Fruit fly (Drosophila melanogaster) whole organism, adult: ENCODE results near the gene CG2794.
A peak's percentile ranks its signal among the peaks of the same experiment; 100 is the strongest.

Experiments
- CG11617 ChIP-seq: fragments of 200-800 bp; sonication (Bioruptor generic); optimal IDR thresholded peaks from 2 replicates; lab custom pipeline; 2017; ENCODE audit warnings: mild to moderate bottlenecking, missing biosample characterization, missing genetic modification reagents, missing genetic modification characterization
- CG12768 ChIP-seq: fragments of 200-800 bp; sonication (Bioruptor generic); optimal IDR thresholded peaks from 2 replicates; lab custom pipeline; 2017; ENCODE audit warnings: missing biosample characterization, missing genetic modification characterization, mild to moderate bottlenecking, moderate library complexity, missing genetic modification reagents
- CG14711 ChIP-seq: fragments of 200-800 bp; sonication (Bioruptor generic); optimal IDR thresholded peaks from 2 replicates; lab custom pipeline; 2018; ENCODE audit warnings: missing biosample characterization, mild to moderate bottlenecking, missing genetic modification characterization, moderate library complexity
- CG1620 ChIP-seq: fragments of 200-800 bp; sonication (Bioruptor generic); optimal IDR thresholded peaks from 2 replicates; lab custom pipeline; 2016; ENCODE audit warnings: missing biosample characterization, missing genetic modification characterization
- CG33017 ChIP-seq: fragments of 200-800 bp; sonication (Bioruptor generic); optimal IDR thresholded peaks from 2 replicates; lab custom pipeline; 2018; ENCODE audit warnings: missing biosample characterization, mild to moderate bottlenecking, missing genetic modification characterization, moderate library complexity
- CG5204 ChIP-seq: fragments of 200-800 bp; sonication (Bioruptor generic); optimal IDR thresholded peaks from 2 replicates; lab custom pipeline; 2016; ENCODE audit warnings: missing biosample characterization, missing genetic modification characterization
- CG7045 ChIP-seq: fragments of 200-800 bp; sonication (Bioruptor generic); optimal IDR thresholded peaks from 2 replicates; lab custom pipeline; 2017; ENCODE audit warnings: missing biosample characterization, mild to moderate bottlenecking, missing genetic modification characterization
- CG7101 ChIP-seq: fragments of 200-800 bp; sonication (Bioruptor generic); optimal IDR thresholded peaks from 2 replicates; lab custom pipeline; 2018; ENCODE audit warnings: missing biosample characterization, mild to moderate bottlenecking, missing genetic modification characterization, moderate library complexity
- Clk ChIP-seq: fragments of 200-800 bp; sonication (Bioruptor generic); optimal IDR thresholded peaks from 2 replicates; lab custom pipeline; 2017; ENCODE audit warnings: missing biosample characterization, missing genetic modification characterization
- Crg-1 ChIP-seq: fragments of 200-800 bp; sonication (Bioruptor generic); optimal IDR thresholded peaks from 2 replicates; lab custom pipeline; 2016; ENCODE audit warnings: missing biosample characterization, missing genetic modification characterization
- Hr96 ChIP-seq: fragments of 200-800 bp; sonication (Bioruptor generic); optimal IDR thresholded peaks from 2 replicates; lab custom pipeline; 2016; ENCODE audit warnings: missing biosample characterization, missing genetic modification characterization
- Mnt ChIP-seq: fragments of 200-800 bp; sonication (Bioruptor generic); optimal IDR thresholded peaks from 2 replicates; lab custom pipeline; 2016; ENCODE audit warnings: missing biosample characterization, mild to moderate bottlenecking, missing genetic modification characterization
- bab1 ChIP-seq: fragments of 200-800 bp; sonication (Bioruptor generic); optimal IDR thresholded peaks from 3 replicates; lab custom pipeline; 2019; ENCODE audit warnings: missing biosample characterization, mild to moderate bottlenecking, missing genetic modification characterization, moderate library complexity
- cic ChIP-seq: fragments of 200-800 bp; sonication (Bioruptor generic); optimal IDR thresholded peaks from 2 replicates; lab custom pipeline; 2017; ENCODE audit warnings: missing biosample characterization, mild to moderate bottlenecking, missing genetic modification characterization, moderate library complexity
- cnc ChIP-seq, 2 experiments: fragments of >200 bp; optimal IDR thresholded peaks; 2 replicates each; lab custom pipeline; 2017
- kay ChIP-seq: fragments of 200-800 bp; sonication (Bioruptor generic); peaks from one replicate; lab custom pipeline; 2016; ENCODE audit warnings: missing biosample characterization, missing genetic modification characterization, borderline replicate concordance
- ovo ChIP-seq: fragments of 200-800 bp; sonication (Bioruptor generic); optimal IDR thresholded peaks from 2 replicates; lab custom pipeline; 2016; ENCODE audit warnings: missing biosample characterization, missing genetic modification characterization
- pad ChIP-seq: fragments of 200-800 bp; sonication (Bioruptor generic); optimal IDR thresholded peaks from 3 replicates; lab custom pipeline; 2017; ENCODE audit warnings: missing biosample characterization, missing genetic modification characterization, mild to moderate bottlenecking, moderate library complexity, missing genetic modification reagents
- tj ChIP-seq: fragments of 200-800 bp; sonication (Bioruptor generic); optimal IDR thresholded peaks from 3 replicates; lab custom pipeline; 2017; ENCODE audit warnings: missing biosample characterization, mild to moderate bottlenecking, missing genetic modification characterization, moderate library complexity
- toe ChIP-seq: fragments of 200-800 bp; sonication (Bioruptor generic); optimal IDR thresholded peaks from 2 replicates; lab custom pipeline; 2016; ENCODE audit warnings: missing biosample characterization, missing genetic modification characterization

CG2794 gene

DNA sequence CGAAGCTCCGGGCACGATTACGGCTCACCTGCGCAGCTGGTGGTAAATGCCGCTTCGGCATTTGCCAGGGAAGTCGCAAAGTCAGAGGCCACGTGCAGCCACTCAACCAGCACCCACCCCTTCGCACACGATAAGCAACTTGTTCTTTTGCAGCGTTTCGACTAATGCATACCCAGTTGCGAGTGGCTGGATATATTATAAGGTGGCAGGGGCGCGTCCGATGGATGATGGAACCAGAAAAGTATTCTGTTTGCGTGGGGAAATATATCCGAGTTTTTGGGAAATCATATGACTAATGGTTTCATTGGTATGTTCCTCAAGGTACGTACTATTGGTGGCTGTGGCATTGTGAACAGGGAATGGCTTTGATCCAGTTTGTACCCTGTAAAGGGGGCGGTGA, 14.3 kb upstream of the CG2794 start:
- TF ChIP-seq Hr96 (GFP tag; lab: Kevin White, UChicago) (no peak), tj (GFP tag; lab: Kevin White, UChicago) (no peak), cic (no peak), CG33017 (tag; lab: Kevin White, UChicago) (no peak), CG5204 (GFP tag; lab: Kevin White, UChicago) (no peak), CG14711 (no peak), CG11617 (GFP tag; lab: Kevin White, UChicago) (no peak), Clk (GFP tag; lab: Kevin White, UChicago) (no peak), CG7101 (tag; lab: Kevin White, UChicago) (no peak)

DNA sequence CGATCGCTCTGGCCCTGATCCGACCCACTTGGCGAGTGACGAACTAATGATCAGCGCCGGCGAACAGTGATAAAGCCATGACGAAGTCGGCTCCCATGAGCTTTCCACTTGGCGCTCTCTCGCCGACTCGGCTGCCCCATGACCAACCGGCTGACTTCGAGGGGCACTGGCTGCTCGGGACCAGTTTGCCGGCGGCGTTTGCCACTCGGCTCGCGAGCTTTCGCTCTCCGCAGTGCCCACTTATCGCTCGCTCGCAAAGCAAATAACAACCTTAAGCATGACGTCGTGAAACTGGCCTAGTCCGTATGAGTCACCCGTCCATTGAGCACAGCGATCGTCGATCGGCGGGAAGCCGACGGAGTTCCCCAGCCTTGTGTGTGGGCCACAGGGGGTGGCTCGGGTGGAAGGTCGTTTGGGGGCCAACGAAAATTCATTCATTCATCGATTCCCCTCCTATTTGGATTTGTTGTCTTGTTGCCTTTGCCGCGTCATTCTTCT, 11.5 kb upstream of the CG2794 start, which contains the start of gene Ets21C:
TSS of gene Ets21C (minus strand) at position 492 of the 498 bp plus-strand sequence.
- TF ChIP-seq Hr96 (GFP tag; lab: Kevin White, UChicago) (no peak), CG11617 (GFP tag; lab: Kevin White, UChicago) (peak; percentile 56), cic (peak; percentile 96), Mnt (GFP tag; lab: Kevin White, UChicago) (peak; percentile 55), toe (no peak), CG33017 (tag; lab: Kevin White, UChicago) (peak; percentile 12), CG5204 (GFP tag; lab: Kevin White, UChicago) (no peak), ovo (GFP tag; lab: Kevin White, UChicago) (no peak), CG14711 (no peak), Clk (GFP tag; lab: Kevin White, UChicago) (no peak), CG12768 (peak; percentile 72), cnc (optimal IDR thresholded peaks at IDR 0.05; lab: Kevin White, UChicago) (no peak), CG7101 (tag; lab: Kevin White, UChicago) (peak; percentile 24), kay (GFP tag; lab: Kevin White, UChicago) (peak; percentile 98), Crg-1 (GFP tag; lab: Kevin White, UChicago) (no peak), bab1 (GFP tag; lab: Kevin White, UChicago) (no peak), pad (GFP tag; lab: Kevin White, UChicago) (peak; percentile 89), CG7045 (GFP tag; lab: Kevin White, UChicago) (peak; percentile 5), CG1620 (GFP tag; lab: Kevin White, UChicago) (no peak), tj (GFP tag; lab: Kevin White, UChicago) (peak; percentile 19)

DNA sequence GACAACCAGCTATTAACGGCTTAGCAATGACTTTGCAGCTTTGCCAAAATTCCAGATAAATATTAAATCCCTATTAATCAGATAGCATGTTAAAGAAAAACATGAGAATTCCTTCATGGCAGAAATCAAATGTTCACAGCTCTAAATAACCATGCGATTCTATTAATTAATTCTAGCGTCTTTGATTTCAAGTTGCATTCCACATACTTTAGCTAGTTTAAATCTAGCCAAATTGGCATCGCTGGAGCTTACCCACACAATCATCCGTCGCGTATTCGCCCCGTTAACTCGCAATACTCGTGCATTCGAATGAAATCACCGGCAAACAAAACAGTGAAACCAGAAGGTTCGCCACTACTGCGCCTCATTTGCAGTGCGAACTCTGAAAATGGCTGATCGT, 4.7 kb upstream of the CG2794 start, which contains the start of gene Tspo:
TSS of gene Tspo (plus strand) at position 302 of the 400 bp plus-strand sequence.
- no peak for TF ChIP-seq CG11617 (GFP tag; lab: Kevin White, UChicago)
- TF ChIP-seq CG1620 (GFP tag; lab: Kevin White, UChicago) = no peak
- TF ChIP-seq Hr96 (GFP tag; lab: Kevin White, UChicago) = peak; percentile 46
- peak; percentile 24 for TF ChIP-seq ovo (GFP tag; lab: Kevin White, UChicago)
- TF ChIP-seq Crg-1 (GFP tag; lab: Kevin White, UChicago) = no peak
- TF ChIP-seq CG33017 (tag; lab: Kevin White, UChicago) = no peak
- TF ChIP-seq cic = peak; percentile 12
- TF ChIP-seq tj (GFP tag; lab: Kevin White, UChicago) = peak; percentile 2
- no peak for TF ChIP-seq CG12768
- TF ChIP-seq pad (GFP tag; lab: Kevin White, UChicago) = no peak
- TF ChIP-seq kay (GFP tag; lab: Kevin White, UChicago) = no peak
- no peak for TF ChIP-seq Clk (GFP tag; lab: Kevin White, UChicago)
- peak; percentile 2 for TF ChIP-seq CG7045 (GFP tag; lab: Kevin White, UChicago)
- no peak for TF ChIP-seq CG14711
- TF ChIP-seq CG5204 (GFP tag; lab: Kevin White, UChicago) = no peak
- peak in 1 of 2 experiments; percentile 94 for TF ChIP-seq cnc (optimal IDR thresholded peaks at IDR 0.05; lab: Kevin White, UChicago)
- peak; percentile 43 for TF ChIP-seq Mnt (GFP tag; lab: Kevin White, UChicago)
- no peak for TF ChIP-seq CG7101 (tag; lab: Kevin White, UChicago)
- no peak for TF ChIP-seq toe
- peak; percentile 14 for TF ChIP-seq bab1 (GFP tag; lab: Kevin White, UChicago)

DNA sequence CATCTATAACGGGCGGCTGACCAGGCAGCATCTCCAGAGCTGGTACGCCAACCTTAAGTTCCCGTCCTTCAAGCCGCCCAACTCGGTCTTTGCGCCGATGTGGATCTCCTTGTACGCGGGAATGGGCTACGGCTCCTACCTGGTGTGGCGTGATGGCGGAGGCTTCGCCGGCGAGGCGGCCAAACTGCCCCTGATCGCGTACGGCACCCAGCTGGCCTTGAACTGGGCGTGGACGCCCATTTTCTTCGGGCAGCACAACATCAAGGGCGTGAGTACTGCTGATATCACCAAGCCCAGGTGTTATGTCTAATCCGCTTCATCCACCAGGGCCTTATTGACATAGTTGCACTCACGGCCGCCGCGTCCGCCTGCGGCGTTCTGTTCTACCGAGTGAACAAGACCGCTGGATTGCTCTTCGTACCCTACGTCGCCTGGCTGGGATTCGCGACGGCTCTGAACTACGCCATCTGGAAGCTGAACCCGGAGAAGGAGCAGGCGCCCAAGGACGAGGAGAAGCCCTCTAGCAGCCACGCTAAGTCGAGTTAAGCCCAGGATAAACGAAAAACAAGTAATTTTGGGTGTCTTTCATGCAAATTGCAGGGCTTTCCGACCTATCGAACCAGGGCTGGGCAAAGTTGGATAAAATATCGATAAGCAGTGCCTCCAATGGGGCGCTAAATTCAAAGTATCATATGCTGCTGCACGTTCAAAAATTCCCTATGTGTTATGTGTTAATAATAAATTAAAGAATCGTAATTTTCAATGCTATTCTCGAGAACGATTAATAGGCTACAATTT, 4.0 kb upstream of the CG2794 start, which contains the start of gene rempA:
TSS of gene rempA (minus strand) at position 541 of the 798 bp plus-strand sequence.
- TF ChIP-seq kay (GFP tag; lab: Kevin White, UChicago) = no peak
- no peak for TF ChIP-seq CG11617 (GFP tag; lab: Kevin White, UChicago)
- TF ChIP-seq pad (GFP tag; lab: Kevin White, UChicago) = no peak
- TF ChIP-seq Mnt (GFP tag; lab: Kevin White, UChicago) = no peak
- no peak for TF ChIP-seq Hr96 (GFP tag; lab: Kevin White, UChicago)
- no peak for TF ChIP-seq CG5204 (GFP tag; lab: Kevin White, UChicago)
- no peak for TF ChIP-seq cnc (optimal IDR thresholded peaks at IDR 0.05; lab: Kevin White, UChicago)
- TF ChIP-seq CG1620 (GFP tag; lab: Kevin White, UChicago) = no peak
- TF ChIP-seq CG7101 (tag; lab: Kevin White, UChicago) = no peak
- no peak for TF ChIP-seq CG14711
- no peak for TF ChIP-seq ovo (GFP tag; lab: Kevin White, UChicago)
- TF ChIP-seq Crg-1 (GFP tag; lab: Kevin White, UChicago) = no peak
- TF ChIP-seq Clk (GFP tag; lab: Kevin White, UChicago) = no peak
- TF ChIP-seq CG33017 (tag; lab: Kevin White, UChicago) = no peak
- TF ChIP-seq CG12768 = no peak
- no peak for TF ChIP-seq bab1 (GFP tag; lab: Kevin White, UChicago)
- TF ChIP-seq CG7045 (GFP tag; lab: Kevin White, UChicago) = no peak

DNA sequence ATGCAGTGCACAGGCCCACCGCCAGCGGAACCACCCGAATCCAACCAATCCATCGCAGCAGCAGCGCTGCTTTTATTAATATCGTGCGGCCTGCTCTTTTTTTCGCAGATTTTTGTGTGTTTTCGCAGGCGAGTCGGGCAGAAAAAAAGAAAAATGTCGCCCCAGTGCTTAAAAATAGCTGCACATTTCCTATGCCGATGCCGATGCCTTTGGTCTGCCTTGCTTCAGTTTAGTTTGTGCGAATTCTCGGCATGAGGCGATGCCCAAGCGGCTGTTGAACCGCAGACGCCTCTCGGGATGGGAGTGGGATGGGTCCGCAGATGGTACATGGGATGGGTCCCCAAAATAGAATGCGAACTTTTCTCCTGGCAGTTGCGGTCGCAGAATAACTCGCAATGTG, 649 bp upstream of the CG2794 start:
- TF ChIP-seq cic = no peak
- TF ChIP-seq CG5204 (GFP tag; lab: Kevin White, UChicago) = no peak
- no peak for TF ChIP-seq CG12768
- TF ChIP-seq toe = no peak
- TF ChIP-seq CG14711 = no peak
- TF ChIP-seq pad (GFP tag; lab: Kevin White, UChicago) = no peak
- TF ChIP-seq ovo (GFP tag; lab: Kevin White, UChicago) = no peak
- no peak for TF ChIP-seq Mnt (GFP tag; lab: Kevin White, UChicago)
- TF ChIP-seq CG7045 (GFP tag; lab: Kevin White, UChicago) = no peak
- TF ChIP-seq bab1 (GFP tag; lab: Kevin White, UChicago) = no peak
- TF ChIP-seq CG1620 (GFP tag; lab: Kevin White, UChicago) = no peak
- TF ChIP-seq Crg-1 (GFP tag; lab: Kevin White, UChicago) = no peak
- TF ChIP-seq cnc (optimal IDR thresholded peaks at IDR 0.05; lab: Kevin White, UChicago) = no peak
- no peak for TF ChIP-seq tj (GFP tag; lab: Kevin White, UChicago)
- no peak for TF ChIP-seq Hr96 (GFP tag; lab: Kevin White, UChicago)
- no peak for TF ChIP-seq kay (GFP tag; lab: Kevin White, UChicago)
- TF ChIP-seq CG33017 (tag; lab: Kevin White, UChicago) = no peak
